Worm (Caenorhabditis elegans) whole organism, L4/young adult: Measurements from ENCODE around the gene F09B12.7.

Experiments used
- W03F9.2 ChIP-seq: fragments of 150-350 bp; optimal IDR thresholded peaks from 2 replicates; lab custom pipeline; 2014; ENCODE audit warnings: missing biosample characterization, missing genetic modification characterization
- dao-5 ChIP-seq: sonication (generic microtip); optimal IDR thresholded peaks from 2 replicates; lab custom pipeline; 2016; ENCODE audit warnings: missing genotype, missing genetic modification characterization, moderate library complexity, missing compliant biosample characterization
- him-1 ChIP-seq: sonication (generic microtip); optimal IDR thresholded peaks from 2 replicates; lab custom pipeline; 2016; ENCODE audit warnings: missing genotype, missing genetic modification reagents, missing genetic modification characterization, missing compliant biosample characterization

F09B12.7 gene

DNA sequence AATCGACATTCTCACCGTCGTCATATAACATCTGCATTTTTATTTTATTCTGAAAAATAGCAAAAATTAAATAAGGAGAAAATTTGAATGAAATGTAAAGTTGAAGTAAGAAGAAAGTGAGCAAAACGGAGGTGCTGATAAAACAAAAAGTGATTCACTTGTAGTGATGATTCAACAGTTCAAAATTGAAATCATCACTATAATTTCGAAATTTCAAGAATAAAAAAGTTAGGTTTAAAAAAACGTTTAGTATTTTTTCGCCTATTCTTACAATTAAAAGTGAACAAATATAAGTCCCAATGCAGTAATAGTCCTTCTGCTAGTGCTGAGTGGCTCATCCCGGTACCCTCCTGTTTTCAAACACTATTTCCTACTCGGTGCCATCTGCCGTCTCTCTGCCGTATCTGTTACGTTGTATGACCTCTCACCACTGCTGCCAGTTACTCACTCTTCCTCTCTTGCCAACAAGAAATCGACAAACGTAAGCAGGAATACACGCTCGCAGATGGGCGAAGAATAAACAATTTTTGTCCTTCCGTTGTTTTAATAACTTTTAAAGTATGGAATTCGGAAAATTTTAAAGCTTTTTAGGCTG lies 5.6 kb upstream of the F09B12.7 start, which contains the start of gene dhhc-1:
dhhc-1 (minus strand) TSS at position 51 of the 595 bp plus-strand sequence.
- no peak for TF ChIP-seq him-1
- TF ChIP-seq W03F9.2 (tag; lab: Kevin White, UChicago): no peak
- TF ChIP-seq dao-5: no peak

DNA sequence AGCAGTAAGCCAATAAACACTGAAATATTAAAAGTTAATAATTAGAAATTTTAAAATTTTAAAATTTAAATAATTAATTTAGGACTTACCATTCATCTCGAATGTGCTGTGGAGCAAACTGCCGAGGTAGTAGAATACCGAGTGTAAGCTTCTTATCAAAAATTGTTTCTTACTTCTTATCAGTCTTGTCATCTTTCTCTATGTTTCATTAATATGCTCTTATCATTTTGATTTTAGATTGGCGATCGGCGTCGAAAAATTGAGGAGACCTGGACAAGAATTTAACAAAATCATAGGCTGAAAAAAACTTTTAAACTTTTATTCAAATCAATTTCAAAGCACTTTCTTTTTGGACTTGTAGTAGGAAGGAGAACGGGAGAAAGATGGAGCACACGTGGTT lies 2.9 kb upstream of the F09B12.7 start, which contains the start of gene F09B12.3:
F09B12.3 (minus strand) TSS at position 192 of the 400 bp plus-strand sequence.
- TF ChIP-seq him-1 (no peak), dao-5 (no peak), W03F9.2 (tag; lab: Kevin White, UChicago) (no peak)

DNA sequence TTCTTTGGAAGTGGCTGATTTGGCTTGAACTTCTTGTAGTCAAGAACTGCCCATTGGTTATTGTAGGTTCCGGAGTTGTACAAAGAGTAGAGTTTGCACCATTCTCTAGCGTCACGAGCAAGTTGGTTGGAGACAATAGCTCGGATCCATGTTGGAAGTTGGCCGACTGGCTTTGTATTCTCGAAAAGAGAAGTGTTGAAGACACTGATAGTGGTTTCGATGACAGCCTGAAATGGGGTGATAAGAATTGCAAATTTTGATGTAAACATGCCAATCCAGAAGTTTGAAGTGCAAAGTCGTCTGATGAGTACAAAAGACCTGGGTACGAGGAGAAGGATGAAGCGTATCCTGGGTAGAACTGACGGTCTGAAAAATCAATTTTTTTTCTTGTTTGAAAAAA lies 1.4 kb upstream of the F09B12.7 start:
- TF ChIP-seq W03F9.2 (tag; lab: Kevin White, UChicago): no peak
- no peak for TF ChIP-seq dao-5
- no peak for TF ChIP-seq him-1

DNA sequence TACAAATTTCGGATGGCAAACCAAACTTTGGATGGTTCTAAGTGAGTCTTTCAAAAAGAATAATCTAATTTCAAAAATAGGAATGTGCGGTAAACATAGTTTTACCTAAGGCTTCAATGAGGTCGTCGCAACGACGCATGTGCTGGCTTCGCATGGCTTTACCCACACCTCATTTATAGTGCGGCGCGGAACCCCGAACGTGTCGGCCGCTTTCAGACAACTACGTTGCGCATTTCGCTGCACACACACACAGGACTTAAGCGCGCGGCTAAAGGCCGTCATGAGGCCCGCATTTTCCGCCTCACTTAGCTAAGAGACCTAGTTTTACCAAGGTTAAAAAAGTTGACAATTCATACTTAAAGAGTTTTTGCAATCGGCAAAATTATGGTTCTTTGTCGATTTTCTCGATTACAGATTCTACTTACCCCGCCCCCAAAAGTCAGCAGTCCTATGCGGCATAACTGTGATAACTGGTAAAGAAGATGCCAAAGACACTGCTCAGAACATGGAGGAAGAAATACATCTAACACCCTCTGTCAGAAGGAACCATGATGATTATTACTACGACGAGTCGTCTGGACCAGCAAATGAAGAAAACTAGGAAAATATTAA lies 2.0 kb downstream of the F09B12.7 start:
- TF ChIP-seq dao-5: no peak
- no peak for TF ChIP-seq W03F9.2 (tag; lab: Kevin White, UChicago)
- TF ChIP-seq him-1: no peak

DNA sequence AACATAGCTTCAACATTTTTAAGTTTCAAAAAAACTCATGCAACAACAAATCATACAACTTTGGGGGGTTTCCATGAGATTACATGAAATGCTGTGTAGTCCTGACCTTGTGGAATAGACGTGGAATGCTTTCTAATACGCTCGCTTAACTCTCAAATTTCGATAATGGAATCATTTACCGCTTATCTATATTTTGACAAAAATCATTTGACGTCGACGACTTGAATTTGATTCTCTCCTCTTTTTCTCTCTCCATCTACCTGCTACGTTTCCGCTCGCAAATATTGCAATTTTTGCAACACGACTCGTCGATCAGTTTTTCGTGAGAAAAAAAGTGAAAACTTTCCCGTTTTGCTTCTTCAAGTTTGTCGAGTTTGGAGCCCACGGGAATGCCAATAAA lies 5.8 kb downstream of the F09B12.7 start, which contains the start of gene flr-4:
flr-4 (plus strand) TSS at position 275 of the 400 bp plus-strand sequence.
- TF ChIP-seq him-1 (no peak), dao-5 (no peak), W03F9.2 (tag; lab: Kevin White, UChicago) (no peak)

DNA sequence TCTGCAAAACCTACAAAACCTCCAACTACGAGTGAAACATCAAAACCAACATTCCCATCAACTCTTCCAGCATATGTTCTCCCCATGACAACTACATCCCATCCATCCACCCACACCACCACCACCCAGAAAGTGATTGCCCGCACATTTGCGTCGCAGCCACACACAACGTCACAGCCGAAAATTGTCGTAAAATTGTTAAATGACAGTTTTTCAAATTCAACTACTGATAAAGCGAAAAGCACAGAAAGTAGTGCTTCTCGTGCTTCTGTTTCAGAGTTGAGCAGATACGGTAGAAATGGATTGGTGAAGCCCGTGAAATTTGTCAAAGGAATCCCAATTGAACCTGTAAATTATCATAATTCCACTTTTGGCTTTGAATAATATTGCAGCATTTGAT lies 7.1 kb downstream of the F09B12.7 start:
- TF ChIP-seq him-1: no peak
- no peak for TF ChIP-seq dao-5
- no peak for TF ChIP-seq W03F9.2 (tag; lab: Kevin White, UChicago)

DNA sequence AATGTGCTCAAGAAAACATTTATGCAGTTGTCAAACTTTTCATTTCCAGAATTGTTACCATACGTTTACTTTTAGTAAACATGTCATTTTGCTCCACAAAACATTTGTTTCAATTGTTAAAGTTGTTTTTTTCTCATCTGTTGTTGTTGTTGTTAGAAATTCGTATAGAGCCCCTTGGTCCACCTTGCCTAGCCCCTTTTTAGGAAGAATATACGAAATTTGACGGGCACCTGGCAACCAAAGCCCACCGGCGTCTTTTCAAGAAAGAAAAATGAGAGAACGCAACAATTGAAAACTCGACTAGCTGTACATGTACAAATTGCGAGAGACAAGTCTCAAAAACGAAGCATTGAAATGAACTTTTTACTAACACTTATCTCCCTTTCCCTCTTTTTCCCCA lies 10.5 kb downstream of the F09B12.7 start, which contains the start of gene F09B12.5:
F09B12.5 (plus strand) TSS at position 301 of the 400 bp plus-strand sequence.
- TF ChIP-seq dao-5: no peak
- no peak for TF ChIP-seq W03F9.2 (tag; lab: Kevin White, UChicago)
- TF ChIP-seq him-1: no peak

DNA sequence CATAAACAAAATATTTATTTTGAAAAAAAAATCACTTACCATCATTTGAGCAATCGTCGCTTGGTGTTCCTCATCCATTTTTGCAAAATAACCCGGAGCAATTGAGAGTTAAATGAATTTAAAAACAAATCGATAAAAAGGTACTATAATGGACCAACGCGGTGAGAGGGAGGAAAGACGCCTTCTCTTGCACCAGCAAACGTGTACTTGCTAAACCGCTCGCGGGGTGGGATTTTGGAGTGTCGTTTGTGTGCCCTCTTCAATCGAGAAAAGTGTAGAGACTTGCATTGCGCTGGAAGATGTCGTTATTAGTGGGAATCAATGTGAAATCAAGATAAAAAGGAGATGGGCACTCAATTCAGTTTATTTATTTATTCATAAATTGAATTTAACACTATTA lies 11.1 kb downstream of the F09B12.7 start, which contains the start of gene H40L08.1:
H40L08.1 (minus strand) TSS at position 292 of the 400 bp plus-strand sequence.
- no peak for TF ChIP-seq dao-5
- no peak for TF ChIP-seq W03F9.2 (tag; lab: Kevin White, UChicago)
- TF ChIP-seq him-1: no peak

DNA sequence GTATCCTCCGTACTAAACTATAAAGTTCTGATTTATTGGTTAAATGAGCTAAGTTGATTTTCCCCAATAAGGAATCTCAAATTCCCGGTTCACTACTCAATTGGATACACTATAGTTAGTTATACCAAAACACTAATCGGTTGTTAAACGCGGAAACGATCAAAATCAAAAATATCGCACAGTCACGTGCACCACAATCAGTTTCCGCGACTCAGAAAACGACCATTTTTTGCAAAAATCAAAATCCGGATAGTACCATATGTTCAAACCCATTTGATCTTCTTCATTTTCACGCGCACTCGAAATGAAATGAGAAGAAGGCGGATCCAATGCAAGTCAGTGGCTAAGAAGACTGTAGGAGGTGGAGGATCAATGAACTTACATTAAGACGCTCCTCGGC lies 13.4 kb downstream of the F09B12.7 start:
- TF ChIP-seq dao-5 (no peak), W03F9.2 (tag; lab: Kevin White, UChicago) (no peak), him-1 (no peak)

DNA sequence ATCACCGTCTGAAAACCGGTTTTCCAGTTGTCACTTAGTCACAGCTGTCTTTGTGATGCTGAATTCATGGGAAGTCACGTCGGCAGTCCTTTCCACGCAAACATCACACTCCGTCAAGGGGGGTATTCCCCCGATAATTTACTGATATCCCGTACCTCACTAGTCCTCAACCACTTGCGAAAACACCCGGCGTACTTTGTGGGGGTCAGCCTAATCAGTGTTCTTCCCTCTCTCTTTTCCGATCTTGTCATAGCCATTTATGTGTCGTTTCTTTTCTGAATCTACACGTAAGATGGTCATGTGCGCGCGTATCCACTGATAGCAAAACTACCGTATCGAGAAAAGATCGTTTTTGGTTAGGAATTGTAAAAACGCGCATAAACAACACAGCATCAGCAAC lies 15.5 kb downstream of the F09B12.7 start:
- TF ChIP-seq W03F9.2 (tag; lab: Kevin White, UChicago): no peak
- TF ChIP-seq dao-5: no peak
- TF ChIP-seq him-1: no peak

DNA sequence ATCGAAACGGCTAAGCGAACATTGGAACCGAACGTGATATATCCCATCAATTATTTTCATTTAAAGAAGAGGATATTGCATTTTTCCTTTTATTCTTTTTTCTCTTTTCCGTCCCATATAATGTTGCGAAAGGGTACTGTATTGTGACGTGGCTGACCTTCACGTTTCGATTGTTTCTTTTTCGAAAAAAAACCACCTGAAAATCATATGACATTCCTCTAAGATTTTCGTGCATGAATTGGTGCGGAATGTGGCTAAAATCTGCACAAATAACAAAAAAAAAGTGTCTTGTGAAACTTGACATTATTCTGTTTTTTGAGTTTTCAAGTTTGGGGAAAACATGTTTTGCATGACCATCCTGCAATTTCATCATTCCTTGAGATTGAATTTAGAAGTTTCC lies 16.6 kb downstream of the F09B12.7 start:
- no peak for TF ChIP-seq W03F9.2 (tag; lab: Kevin White, UChicago)
- TF ChIP-seq dao-5: no peak
- TF ChIP-seq him-1: no peak

DNA sequence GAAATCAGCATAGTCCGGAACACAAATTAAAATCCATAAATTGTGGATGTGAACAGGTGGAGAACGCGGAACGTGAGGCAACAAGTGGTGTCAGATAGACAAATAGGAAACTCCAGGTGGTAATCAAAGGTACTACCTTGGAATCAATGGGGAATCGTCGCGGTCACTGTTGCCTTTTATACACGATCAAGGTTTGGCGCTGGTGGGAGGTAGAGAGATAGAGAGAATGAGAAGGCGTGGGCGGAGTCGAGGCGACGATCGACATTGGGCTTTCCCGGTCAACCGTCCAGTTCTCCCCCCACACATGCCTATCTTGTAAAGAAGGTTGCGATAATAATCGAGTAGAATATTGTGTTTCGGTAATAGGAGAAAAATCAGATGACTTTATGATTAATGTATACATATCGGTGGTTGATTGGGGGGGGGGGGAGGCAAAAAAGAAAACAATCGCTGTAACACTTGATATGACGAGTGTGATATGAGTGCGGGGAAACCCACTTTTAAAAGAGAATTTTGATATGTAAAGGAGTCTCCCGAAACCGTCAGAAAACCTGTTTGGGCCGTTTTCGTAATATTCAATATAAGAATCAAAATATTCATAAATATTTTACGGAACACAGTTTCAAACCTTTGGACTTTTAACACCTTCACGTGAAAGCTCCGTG lies 17.1 kb downstream of the F09B12.7 start, which contains the start of the genes H40L08.8, H40L08.2 and H40L08.7:
H40L08.8 (minus strand) TSS at position 37 of the 665 bp plus-strand sequence.
H40L08.2 (minus strand) TSS at position 148 of the 665 bp plus-strand sequence.
H40L08.7 (minus strand) TSS at position 148 of the 665 bp plus-strand sequence.
- no peak for TF ChIP-seq W03F9.2 (tag; lab: Kevin White, UChicago)
- TF ChIP-seq him-1: no peak
- TF ChIP-seq dao-5: no peak

DNA sequence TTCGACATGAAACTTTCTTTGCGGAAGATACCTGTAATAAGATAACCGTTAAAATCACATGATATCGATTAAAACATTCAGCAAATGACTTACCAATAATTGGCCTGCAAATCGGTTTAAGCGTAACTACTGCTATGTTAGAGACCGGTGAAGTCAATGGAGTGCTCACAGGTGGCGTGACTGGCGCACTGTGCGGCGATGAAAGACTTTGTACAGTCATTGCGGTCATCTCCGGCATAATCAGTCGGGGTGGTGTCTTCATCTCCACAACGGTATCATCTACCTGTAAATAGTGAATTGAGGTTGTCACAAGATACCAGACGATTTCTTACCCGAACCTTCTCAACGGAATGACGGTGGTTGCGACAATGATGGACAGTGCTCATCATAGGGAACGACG lies 18.0 kb downstream of the F09B12.7 start:
- no peak for TF ChIP-seq W03F9.2 (tag; lab: Kevin White, UChicago)
- TF ChIP-seq dao-5: no peak
- TF ChIP-seq him-1: no peak

DNA sequence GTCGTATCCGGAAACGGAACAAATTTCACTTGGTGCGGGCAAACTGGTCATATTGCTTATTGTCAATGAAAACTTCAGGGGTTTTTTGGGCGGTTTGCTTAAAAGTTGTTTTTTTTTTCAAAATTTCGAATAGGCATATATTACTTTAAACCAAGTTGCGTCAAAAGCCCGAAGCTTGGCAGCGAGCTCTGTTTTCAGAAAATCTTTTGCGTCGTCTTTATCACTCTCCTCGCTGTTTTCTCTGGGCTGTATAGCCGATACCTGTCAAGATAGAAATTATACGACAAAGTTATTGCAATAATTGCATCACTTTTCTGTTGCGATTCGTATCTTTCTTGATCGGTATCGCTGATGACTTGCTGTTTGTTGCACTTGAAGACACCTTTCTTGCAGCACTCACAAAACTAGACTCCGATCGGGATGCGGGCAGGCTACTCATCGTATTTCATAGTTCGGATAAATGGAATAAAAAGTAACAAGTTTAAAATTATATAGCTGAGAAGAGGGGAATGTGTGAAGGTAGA lies 18.8 kb downstream of the F09B12.7 start, which contains the start of the genes H40L08.3 and H40L08.9:
H40L08.3 (minus strand) TSS at position 51 of the 524 bp plus-strand sequence.
H40L08.9 (minus strand) TSS at position 439 of the 524 bp plus-strand sequence.
- TF ChIP-seq him-1: no peak
